Fruit fly (Drosophila melanogaster) whole organism, embryonic: ENCODE measurements around the gene CG12096.

Experiments
- Aef1 ChIP-seq: fragments of 200-800 bp; sonication (Bioruptor generic); IDR thresholded peaks from 3 replicates; pipeline ENCODE4 v1.3.6; 2022; ENCODE audit warnings: missing biosample characterization, missing genetic modification characterization
- B-H1 ChIP-seq: fragments of 200-800 bp; sonication (Bioruptor generic); IDR thresholded peaks from 3 replicates; pipeline ENCODE4 v1.3.6; 2022; ENCODE audit warnings: missing biosample characterization, missing genetic modification characterization
- B-H2 ChIP-seq: fragments of 200-800 bp; sonication (Bioruptor generic); optimal IDR thresholded peaks from 2 replicates; lab custom pipeline; 2018; ENCODE audit warnings: missing biosample characterization, mild to moderate bottlenecking, missing genetic modification characterization
- CG10274 ChIP-seq: fragments of 200-800 bp; sonication (Bioruptor generic); optimal IDR thresholded peaks from 3 replicates; lab custom pipeline; 2017; ENCODE audit warnings: missing biosample characterization, mild to moderate bottlenecking, missing genetic modification characterization
- CG11085 ChIP-seq: fragments of 200-800 bp; sonication (Bioruptor generic); IDR thresholded peaks from 2 replicates; pipeline ENCODE4 v1.3.6; 2022; ENCODE audit warnings: missing biosample characterization, missing genetic modification characterization
- CG11093 ChIP-seq: fragments of 200-800 bp; sonication (Bioruptor generic); IDR thresholded peaks from 3 replicates; pipeline ENCODE4 v1.3.6; 2022; ENCODE audit warnings: missing biosample characterization, missing genetic modification characterization
- CG11695 ChIP-seq: fragments of 200-800 bp; sonication (Bioruptor generic); IDR thresholded peaks from 3 replicates; pipeline ENCODE4 v1.3.6; 2022; ENCODE audit warnings: missing biosample characterization, missing genetic modification characterization
- CG14014 ChIP-seq: fragments of 200-800 bp; sonication (Bioruptor generic); IDR thresholded peaks from 2 replicates; pipeline ENCODE4 v1.3.6; 2022; ENCODE audit warnings: missing biosample characterization, missing genetic modification characterization
- CG14860 ChIP-seq: fragments of 200-800 bp; sonication (Bioruptor generic); IDR thresholded peaks from 3 replicates; pipeline ENCODE4 v1.3.6; 2022; ENCODE audit warnings: missing biosample characterization, missing genetic modification characterization; ENCODE audit not compliant: partially characterized antibody
- CG15514 ChIP-seq: fragments of 200-800 bp; sonication (Bioruptor generic); optimal IDR thresholded peaks from 3 replicates; lab custom pipeline; 2017; ENCODE audit warnings: missing biosample characterization, missing genetic modification characterization, mild to moderate bottlenecking, moderate library complexity, missing genetic modification reagents
- CG1602 ChIP-seq: fragments of 200-800 bp; sonication (Bioruptor generic); optimal IDR thresholded peaks from 3 replicates; lab custom pipeline; 2016; ENCODE audit warnings: missing biosample characterization, missing genetic modification characterization
- CG17612 ChIP-seq: fragments of 200-800 bp; sonication (Bioruptor generic); IDR thresholded peaks from 2 replicates; pipeline ENCODE4 v1.3.6; 2022; ENCODE audit warnings: missing biosample characterization, missing genetic modification characterization
- CG18619 ChIP-seq: fragments of 200-800 bp; sonication (Bioruptor generic); optimal IDR thresholded peaks from 3 replicates; lab custom pipeline; 2017; ENCODE audit warnings: missing biosample characterization, mild to moderate bottlenecking, missing genetic modification characterization
- CG2199 ChIP-seq: fragments of 200-800 bp; sonication (Bioruptor generic); IDR thresholded peaks from 3 replicates; pipeline ENCODE4 v1.3.6; 2022; ENCODE audit warnings: missing biosample characterization, missing genetic modification characterization
- CG2712 ChIP-seq: fragments of 200-800 bp; optimal IDR thresholded peaks from 3 replicates; lab custom pipeline; 2019; ENCODE audit warnings: missing biosample characterization, mild to moderate bottlenecking, missing genetic modification characterization, moderate library complexity
- CG2889 ChIP-seq: fragments of 200-800 bp; sonication (Bioruptor generic); IDR thresholded peaks from 3 replicates; pipeline ENCODE4 v1.3.6; 2022; ENCODE audit warnings: missing biosample characterization, missing genetic modification characterization
- CG3726 ChIP-seq: fragments of 200-800 bp; sonication (Bioruptor generic); IDR thresholded peaks from 3 replicates; pipeline ENCODE4, ENCODE4 v1.3.6; 2022; ENCODE audit warnings: missing biosample characterization, missing genetic modification characterization
- CG4424 ChIP-seq: fragments of 200-800 bp; sonication (Bioruptor generic); optimal IDR thresholded peaks from 3 replicates; lab custom pipeline; 2016; ENCODE audit warnings: missing biosample characterization, missing genetic modification characterization
- CG4707 ChIP-seq: fragments of 200-800 bp; sonication (Bioruptor generic); optimal IDR thresholded peaks from 2 replicates; lab custom pipeline; 2018; ENCODE audit warnings: missing biosample characterization, mild to moderate bottlenecking, missing genetic modification characterization, moderate library complexity
- CG4820 ChIP-seq: fragments of 200-800 bp; sonication (Bioruptor generic); optimal IDR thresholded peaks from 3 replicates; lab custom pipeline; 2016; ENCODE audit warnings: missing biosample characterization, missing genetic modification characterization
- CG5180 ChIP-seq: fragments of 200-800 bp; sonication (Bioruptor generic); optimal IDR thresholded peaks from 3 replicates; lab custom pipeline; 2017; ENCODE audit warnings: missing biosample characterization, missing genetic modification characterization, mild to moderate bottlenecking, moderate library complexity, missing genetic modification reagents
- CG7556 ChIP-seq: fragments of 200-800 bp; sonication (Bioruptor generic); optimal IDR thresholded peaks from 2 replicates; lab custom pipeline; 2017; ENCODE audit warnings: missing biosample characterization, mild to moderate bottlenecking, missing genetic modification characterization
- CG8478 ChIP-seq: fragments of >200 bp; optimal IDR thresholded peaks from 2 replicates; lab custom pipeline; 2018
- Dbx ChIP-seq: fragments of 200-800 bp; sonication (Bioruptor generic); IDR thresholded peaks from 3 replicates; pipeline ENCODE4 v1.3.6; 2022; ENCODE audit warnings: missing biosample characterization, missing genetic modification characterization
- Dip2 ChIP-seq: fragments of 200-800 bp; sonication (Bioruptor generic); IDR thresholded peaks from 2 replicates; pipeline ENCODE4 v1.3.6; 2022; ENCODE audit warnings: missing biosample characterization, missing genetic modification characterization
- Dll ChIP-seq: fragments of 200-800 bp; sonication (Bioruptor generic); IDR thresholded peaks from 4 replicates; pipeline ENCODE4 v1.3.6; 2022; ENCODE audit warnings: missing biosample characterization, missing genetic modification characterization; ENCODE audit not compliant: partially characterized antibody
- E2f2 ChIP-seq: fragments of 200-800 bp; sonication (Bioruptor generic); IDR thresholded peaks from 2 replicates; pipeline ENCODE4 v1.3.6; 2022; ENCODE audit warnings: missing biosample characterization, missing genetic modification characterization
- Hr3 ChIP-seq: fragments of 200-800 bp; sonication (Bioruptor generic); optimal IDR thresholded peaks from 3 replicates; lab custom pipeline; 2016; ENCODE audit warnings: missing biosample characterization, missing genetic modification characterization
- Jarid2 ChIP-seq: fragments of 200-800 bp; sonication (Bioruptor generic); optimal IDR thresholded peaks from 3 replicates; lab custom pipeline; 2017; ENCODE audit warnings: mild to moderate bottlenecking, missing biosample characterization, missing genetic modification reagents, missing genetic modification characterization
- MESR4 ChIP-seq: fragments of 200-800 bp; sonication (Bioruptor generic); optimal IDR thresholded peaks from 2 replicates; lab custom pipeline; 2018; ENCODE audit warnings: missing biosample characterization, mild to moderate bottlenecking, missing genetic modification characterization, moderate library complexity
- Mes4 ChIP-seq: fragments of 200-800 bp; sonication (Bioruptor generic); optimal IDR thresholded peaks from 2 replicates; lab custom pipeline; 2016; ENCODE audit warnings: missing biosample characterization, missing genetic modification characterization
- Taf1 ChIP-seq: fragments of 200-800 bp; sonication (Bioruptor generic); IDR thresholded peaks from 2 replicates; pipeline ENCODE4 v1.3.6; 2022; ENCODE audit warnings: missing biosample characterization, missing genetic modification characterization
- Usf ChIP-seq: fragments of 200-800 bp; sonication (Bioruptor generic); optimal IDR thresholded peaks from 2 replicates; lab custom pipeline; 2017; ENCODE audit warnings: missing genotype, missing biosample characterization, missing genetic modification characterization
- Xrp1 ChIP-seq: fragments of 200-800 bp; sonication (Bioruptor generic); IDR thresholded peaks from 2 replicates; pipeline ENCODE4 v1.3.6; 2022; ENCODE audit warnings: missing biosample characterization, missing genetic modification characterization
- ara ChIP-seq: fragments of 200-800 bp; sonication (Bioruptor generic); IDR thresholded peaks from 2 replicates; pipeline ENCODE4 v1.3.6; 2022; ENCODE audit warnings: missing biosample characterization, missing genetic modification characterization
- bcd ChIP-seq: fragments of 200-800 bp; sonication (Bioruptor generic); optimal IDR thresholded peaks from 2 replicates; lab custom pipeline; 2017; ENCODE audit warnings: missing biosample characterization, mild to moderate bottlenecking, missing genetic modification characterization
- caup ChIP-seq: fragments of 200-800 bp; sonication (Bioruptor generic); optimal IDR thresholded peaks from 3 replicates; lab custom pipeline; 2017; ENCODE audit warnings: missing biosample characterization, mild to moderate bottlenecking, missing genetic modification characterization, moderate library complexity; ENCODE audit not compliant: severe bottlenecking
- dan ChIP-seq: fragments of 200-800 bp; sonication (Bioruptor generic); IDR thresholded peaks from 2 replicates; pipeline ENCODE4 v1.3.6; 2022; ENCODE audit warnings: missing biosample characterization, missing genetic modification characterization
- esg ChIP-seq: fragments of 200-800 bp; sonication (Bioruptor generic); conservative IDR thresholded peaks from 2 replicates; pipeline ENCODE4 v1.3.6; 2022; ENCODE audit warnings: missing biosample characterization, missing genetic modification characterization
- fd64A ChIP-seq: fragments of 200-800 bp; sonication (Bioruptor generic); optimal IDR thresholded peaks from 3 replicates; lab custom pipeline; 2018; ENCODE audit warnings: missing biosample characterization, mild to moderate bottlenecking, missing genetic modification characterization
- inv ChIP-seq: fragments of 200-800 bp; sonication (Bioruptor generic); IDR thresholded peaks from 2 replicates; pipeline ENCODE4 v1.3.6; 2022; ENCODE audit warnings: missing biosample characterization, missing genetic modification characterization; ENCODE audit not compliant: partially characterized antibody
- ken ChIP-seq: fragments of 200-800 bp; sonication (Bioruptor generic); IDR thresholded peaks from 3 replicates; pipeline ENCODE4 v1.3.6; 2022; ENCODE audit warnings: missing biosample characterization, missing genetic modification characterization
- lab ChIP-seq: fragments of 200-800 bp; sonication (Bioruptor generic); optimal IDR thresholded peaks from 3 replicates; lab custom pipeline; 2017; ENCODE audit warnings: missing biosample characterization, missing genetic modification characterization, mild to moderate bottlenecking, moderate library complexity, missing genetic modification reagents
- nmo ChIP-seq: fragments of 200-800 bp; sonication (Bioruptor generic); optimal IDR thresholded peaks from 2 replicates; lab custom pipeline; 2018; ENCODE audit warnings: missing biosample characterization, mild to moderate bottlenecking, missing genetic modification characterization, moderate library complexity
- psq ChIP-seq: fragments of 200-800 bp; sonication (Bioruptor generic); optimal IDR thresholded peaks from 2 replicates; lab custom pipeline; 2017; ENCODE audit warnings: missing biosample characterization, missing genetic modification characterization
- rib ChIP-seq: fragments of 200-800 bp; sonication (Bioruptor generic); IDR thresholded peaks from 2 replicates; pipeline ENCODE4 v1.3.6; 2022; ENCODE audit warnings: missing biosample characterization, missing genetic modification characterization
- sisA ChIP-seq: fragments of 200-800 bp; sonication (Bioruptor generic); IDR thresholded peaks from 2 replicates; pipeline ENCODE4 v1.3.6; 2022; ENCODE audit warnings: missing biosample characterization, missing genetic modification characterization
- sug ChIP-seq: fragments of 200-800 bp; optimal IDR thresholded peaks from 2 replicates; lab custom pipeline; 2019; ENCODE audit warnings: missing biosample characterization, mild to moderate bottlenecking, missing genetic modification characterization, moderate library complexity
- toy ChIP-seq: fragments of 200-800 bp; sonication (Bioruptor generic); IDR thresholded peaks from 2 replicates; pipeline ENCODE4 v1.3.6; 2022; ENCODE audit warnings: missing biosample characterization, missing genetic modification characterization
- tx ChIP-seq: fragments of 200-800 bp; sonication (Bioruptor generic); optimal IDR thresholded peaks from 2 replicates; lab custom pipeline; 2016; ENCODE audit warnings: missing biosample characterization, missing genetic modification characterization
- wor ChIP-seq: fragments of 200-800 bp; sonication (Bioruptor generic); IDR thresholded peaks from 2 replicates; pipeline ENCODE4 v1.3.6; 2022; ENCODE audit warnings: missing biosample characterization, missing genetic modification characterization

Gene CG12096

DNA sequence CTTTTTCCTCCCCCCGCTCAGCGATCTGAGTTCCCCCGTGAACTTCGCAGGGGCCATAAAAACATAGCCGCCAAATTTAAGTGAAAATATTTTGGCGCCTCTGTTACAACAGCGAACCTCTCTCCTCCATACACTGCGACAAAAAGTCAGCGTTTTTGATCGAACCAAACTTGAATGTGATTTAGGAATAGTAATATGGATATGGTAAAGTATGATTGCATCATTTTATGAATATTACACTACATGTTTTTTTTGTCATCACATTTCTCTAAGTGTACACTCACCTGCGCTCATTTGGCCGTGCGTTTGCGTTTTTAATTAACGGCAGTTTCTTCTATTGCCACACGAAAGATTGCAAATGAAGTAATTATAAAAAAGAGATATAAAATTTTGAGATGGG is 23.7 kb upstream of the CG12096 start (continued):
- no peak for TF ChIP-seq Dip2 (GFP tag; lab: Robert Waterston, UW)
- no peak for TF ChIP-seq CG14860 (GFP tag; lab: Robert Waterston, UW)
- no peak for TF ChIP-seq Dbx (GFP tag; lab: Robert Waterston, UW)
- TF ChIP-seq CG11093, result no peak
- 0 out of 2 replicates have a peak, but pooled peaks have one; percentile 37 for TF ChIP-seq wor (GFP tag; lab: Robert Waterston, UW)
- peak; percentile 23; the same call in 1 of the 2 replicates for TF ChIP-seq ara (GFP tag; lab: Robert Waterston, UW)
- peak; percentile 9 for TF ChIP-seq CG18619
- no peak for TF ChIP-seq rib
- peak; percentile 20 for TF ChIP-seq Mes4 (GFP tag; lab: Kevin White, UChicago)
- TF ChIP-seq toy (GFP tag; lab: Robert Waterston, UW), result no peak
- TF ChIP-seq MESR4, result no peak
- no peak for TF ChIP-seq fd64A (GFP tag; lab: Kevin White, UChicago)
- TF ChIP-seq CG4707 (GFP tag; lab: Kevin White, UChicago), result peak; percentile 37
- peak; percentile 38; the same call in 1 of the 2 replicates for TF ChIP-seq esg (GFP tag; lab: Robert Waterston, UW)
- no peak for TF ChIP-seq Usf (GFP tag; lab: Kevin White, UChicago)
- no peak for TF ChIP-seq CG8478 (lab: Kevin White, UChicago)
- TF ChIP-seq inv (GFP tag; lab: Robert Waterston, UW), result no peak
- no peak for TF ChIP-seq CG11085
- peak; percentile 54; the same call in 1 of the 3 replicates for TF ChIP-seq CG11695
- TF ChIP-seq caup (GFP tag; lab: Kevin White, UChicago), result peak; percentile 20
- TF ChIP-seq psq (GFP tag; lab: Kevin White, UChicago), result no peak
- TF ChIP-seq Jarid2 (GFP tag; lab: Kevin White, UChicago), result no peak
- no peak for TF ChIP-seq CG17612 (GFP tag; lab: Robert Waterston, UW)
- 0 out of 2 replicates have a peak, but pooled peaks have one; percentile 16 for TF ChIP-seq dan (GFP tag; lab: Robert Waterston, UW)
- peak; percentile 53 for TF ChIP-seq nmo
- peak; percentile 9 for TF ChIP-seq tx
- peak; percentile 64 for TF ChIP-seq CG2712 (tag; lab: Kevin White, UChicago)
- no peak for TF ChIP-seq Dll (GFP tag; lab: Robert Waterston, UW)
- TF ChIP-seq CG10274, result peak; percentile 39
- no peak for TF ChIP-seq CG2889
- TF ChIP-seq CG15514 (GFP tag; lab: Kevin White, UChicago), result peak; percentile 35
- no peak for TF ChIP-seq sug (tag; lab: Kevin White, UChicago)
- TF ChIP-seq CG5180, result peak; percentile 50
- TF ChIP-seq CG1602 (GFP tag; lab: Kevin White, UChicago), result peak; percentile 38
- TF ChIP-seq Xrp1, result peak; percentile 63
- TF ChIP-seq CG4424 (GFP tag; lab: Kevin White, UChicago), result peak; percentile 63
- TF ChIP-seq B-H2 (GFP tag; lab: Kevin White, UChicago), result no peak
- TF ChIP-seq sisA, result peak; percentile 72
- TF ChIP-seq CG7556 (GFP tag; lab: Kevin White, UChicago), result peak; percentile 38
- TF ChIP-seq bcd (GFP tag; lab: Kevin White, UChicago), result peak; percentile 52
- TF ChIP-seq CG14014 (GFP tag; lab: Robert Waterston, UW), result peak; percentile 25; the same call in 1 of the 2 replicates
- no peak for TF ChIP-seq Taf1 (GFP tag; lab: Robert Waterston, UW)
- TF ChIP-seq Aef1 (GFP tag; lab: Robert Waterston, UW), result peak; percentile 48; the same call in 1 of the 3 replicates
- TF ChIP-seq CG4820 (GFP tag; lab: Kevin White, UChicago), result peak; percentile 62
- peak; percentile 16; the same call in 1 of the 3 replicates for TF ChIP-seq B-H1 (GFP tag; lab: Robert Waterston, UW)
- peak; percentile 51 for TF ChIP-seq Hr3 (GFP tag; lab: Kevin White, UChicago)
- TF ChIP-seq ken, result peak; percentile 78
- TF ChIP-seq CG2199 (GFP tag; lab: Robert Waterston, UW), result no peak
- peak; percentile 69 for TF ChIP-seq lab (GFP tag; lab: Kevin White, UChicago)
- TF ChIP-seq CG3726 (GFP tag; lab: Robert Waterston, UW), result 0 out of 3 replicates have a peak, but pooled peaks have one; percentile 41
- 0 out of 2 replicates have a peak, but pooled peaks have one; percentile 33 for TF ChIP-seq E2f2 (GFP tag; lab: Robert Waterston, UW)
